Fruit fly (Drosophila melanogaster) whole organism, larva: ENCODE measurements around the gene Hacd2.
"Not testable (repeated sequence)": the region's sequence is repeated elsewhere in the genome, so short reads cannot be mapped to it uniquely, and the experiment has no call there.

ENCODE experiments used
- noc ChIP-seq: fragments of 200-800 bp; sonication (Bioruptor generic); optimal IDR thresholded peaks from 3 replicates; lab custom pipeline; 2019; ENCODE audit warnings: missing biosample characterization, mild to moderate bottlenecking, missing genetic modification characterization, moderate library complexity

Hacd2 gene

dm6 chr2L:13445249-13445846, at the start of gene Hacd2:
TSS of gene Hacd2 (minus strand) at chr2L:13445651.
- TF ChIP-seq noc (tag; lab: Kevin White, UChicago), result no peak

- no peak for TF ChIP-seq noc (tag; lab: Kevin White, UChicago)
These were observed 36.8 kb upstream of the Hacd2 start for dm6 chr2L:13482258-13482657.

dm6 chr2L:13475254-13475653, 29.8 kb upstream of the Hacd2 start:
- no peak for TF ChIP-seq noc (tag; lab: Kevin White, UChicago)

dm6 chr2L:13460911-13461866, 15.7 kb upstream of the Hacd2 start, which contains the start of gene CG46308:
TSS of gene CG46308 (plus strand) at chr2L:13461774.
- no peak for TF ChIP-seq noc (tag; lab: Kevin White, UChicago)

DNA sequence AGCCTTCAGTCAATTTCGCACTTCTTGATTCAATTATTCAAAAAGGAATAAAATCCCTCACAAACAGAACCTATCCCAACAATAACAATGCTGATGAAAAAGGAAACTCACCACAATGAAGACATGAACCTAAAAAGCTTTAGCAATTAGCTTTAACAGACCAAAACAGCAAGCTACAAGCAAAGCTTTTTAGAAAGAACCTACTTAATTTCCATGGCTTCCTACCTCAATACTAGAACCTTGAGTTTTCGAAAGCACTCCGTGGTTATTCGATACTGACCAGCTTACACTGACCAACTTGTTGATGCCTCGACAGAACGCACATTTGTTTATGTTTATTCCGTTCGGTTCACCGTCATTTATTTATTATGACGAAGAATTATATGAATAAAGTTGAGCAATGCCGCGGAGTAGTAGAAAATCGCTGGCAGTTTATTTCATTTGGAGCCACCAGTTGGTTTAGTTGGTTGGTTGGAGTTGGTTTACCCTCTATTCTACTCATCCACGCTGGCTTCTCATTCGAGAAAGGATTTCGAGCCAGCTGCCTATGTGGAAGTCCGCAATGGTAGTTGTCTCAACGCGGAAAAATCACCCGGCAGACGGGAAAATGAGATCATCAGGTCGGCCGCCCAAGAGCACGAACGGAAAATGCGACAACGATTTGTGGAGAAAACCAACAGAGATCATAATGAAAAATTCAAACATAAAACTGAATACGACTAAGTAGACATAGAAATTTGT, 13.7 kb upstream of the Hacd2 start, which contains the start of gene CG42810:
Gene CG42810, plus strand, starts transcription at position 691 of the 741 bp plus-strand sequence.
- TF ChIP-seq noc (tag; lab: Kevin White, UChicago), result no peak

- no peak for TF ChIP-seq noc (tag; lab: Kevin White, UChicago)
These were observed 11.6 kb upstream of the Hacd2 start, which contains the start of gene CG42809 for dm6 chr2L:13457037-13457547. TSS of gene CG42809 (plus strand) at chr2L:13457497.

DNA sequence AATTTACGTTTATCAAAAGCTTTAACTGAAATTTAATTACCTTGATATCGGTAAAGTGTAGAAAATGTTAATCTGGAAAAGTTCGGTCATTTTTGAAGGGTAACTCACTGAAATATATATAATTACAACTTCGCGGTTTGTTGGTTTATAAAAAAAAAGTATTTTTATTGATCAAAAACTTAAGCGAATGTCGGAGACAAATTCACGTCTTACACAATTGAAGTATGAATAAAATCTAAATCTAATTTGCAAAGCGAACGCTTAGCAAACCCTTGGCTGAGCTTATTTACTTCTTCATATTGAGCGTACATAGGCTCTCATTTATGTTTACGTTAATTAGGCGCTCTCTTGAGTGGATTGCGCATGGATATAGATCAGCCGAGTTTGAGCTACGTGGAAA, 3.9 kb upstream of the Hacd2 start, which contains the start of gene Hsp60D:
Gene Hsp60D, minus strand, starts transcription at position 101 of the 400 bp plus-strand sequence.
- TF ChIP-seq noc (tag; lab: Kevin White, UChicago), result not testable (repeated sequence)

DNA sequence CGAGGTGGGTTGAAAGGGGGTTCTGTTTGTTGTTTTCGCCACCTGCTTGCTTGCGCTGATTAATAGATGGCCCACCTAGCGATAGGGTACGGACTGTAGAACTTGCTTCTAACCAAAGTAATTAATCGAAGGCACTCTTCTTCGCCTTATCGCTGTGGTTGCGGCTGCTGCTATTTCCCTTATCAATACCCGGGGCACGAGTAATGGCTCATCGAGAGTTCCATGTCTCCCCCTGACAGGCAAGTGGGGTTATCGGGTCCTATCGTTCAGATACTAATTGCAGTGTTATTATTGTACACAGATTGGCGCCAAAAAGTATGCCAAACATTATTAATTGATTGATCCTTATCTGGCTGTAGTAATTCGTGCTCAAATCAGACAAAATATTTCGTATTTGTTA, 8.7 kb downstream of the Hacd2 start:
- TF ChIP-seq noc (tag; lab: Kevin White, UChicago), result peak; percentile 39

dm6 chr2L:13434795-13435634, 10.4 kb downstream of the Hacd2 start, which contains the start of gene Tehao:
TSS of gene Tehao (plus strand) at chr2L:13435622.
- peak; percentile 93 for TF ChIP-seq noc (tag; lab: Kevin White, UChicago)

DNA sequence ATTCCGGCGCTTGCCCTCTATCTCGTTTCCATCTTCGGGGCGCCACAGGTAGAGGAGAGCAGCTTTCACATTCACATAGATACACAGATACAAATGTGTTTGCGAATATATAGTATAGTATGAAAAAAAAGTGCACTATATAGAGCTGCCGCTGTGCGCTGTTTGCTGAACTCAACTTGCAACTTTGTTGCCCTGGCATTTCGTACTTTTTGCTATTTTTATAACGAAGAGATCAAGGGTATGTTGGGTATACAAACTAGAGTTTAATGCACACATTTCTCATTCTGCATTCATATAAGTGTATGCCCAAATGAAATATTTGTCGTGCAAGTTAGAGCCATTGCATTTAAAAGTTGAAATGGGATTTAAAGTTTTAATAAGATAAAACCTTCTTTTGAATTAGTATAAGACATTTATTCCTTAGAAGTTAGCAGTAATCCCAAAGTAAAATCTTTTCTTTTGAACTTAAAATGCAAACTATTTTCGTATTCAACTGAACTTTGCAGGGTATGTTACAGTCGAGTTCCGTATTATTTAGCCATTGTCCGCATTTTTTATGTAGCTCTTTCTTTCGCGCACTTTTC, 14.4 kb downstream of the Hacd2 start:
- no peak for TF ChIP-seq noc (tag; lab: Kevin White, UChicago)

dm6 chr2L:13414525-13415481, 30.6 kb downstream of the Hacd2 start, which contains the start of the genes CG16956, CG42784 and CG43850:
TSS of gene CG16956 (minus strand) at chr2L:13414575.
TSS of gene CG42784 (plus strand) at chr2L:13415431.
TSS of gene CG43850 (plus strand) at chr2L:13415431.
- TF ChIP-seq noc (tag; lab: Kevin White, UChicago), result no peak

- no peak for TF ChIP-seq noc (tag; lab: Kevin White, UChicago)
These were observed 33.2 kb downstream of the Hacd2 start, which contains the start of gene Flad2 for dm6 chr2L:13412219-13412618. TSS of gene Flad2 (plus strand) at chr2L:13412519.

- TF ChIP-seq noc (tag; lab: Kevin White, UChicago), result no peak
These were observed 33.9 kb downstream of the Hacd2 start, which contains the start of gene Vm34Ca for dm6 chr2L:13411566-13411965. TSS of gene Vm34Ca (minus strand) at chr2L:13411631.
